Worm (Caenorhabditis elegans): ENCODE results near the gene clec-199.

The clec-199 gene

ce11 chrIV:17371469-17371868 is 19.8 kb downstream of the clec-199 start, which contains the start of gene C30H6.5:
Gene C30H6.5 (plus strand): TSS chrIV:17371769.
- TF ChIP-seq snpc-4 (tag; optimal IDR thresholded peaks at IDR 0.05) (no peak), lin-39 (tag; optimal IDR thresholded peaks at IDR 0.05) (no peak), elt-1 (tag; optimal IDR thresholded peaks at IDR 0.05) (no peak), skn-1 (tag; optimal IDR thresholded peaks at IDR 0.05) (no peak), elt-2 (tag; optimal IDR thresholded peaks at IDR 0.05) (no peak), ceh-82 (tag; optimal IDR thresholded peaks at IDR 0.05) (no peak), nhr-76 (tag; optimal IDR thresholded peaks at IDR 0.05) (no peak), nhr-43 (tag; optimal IDR thresholded peaks at IDR 0.05; ENCODE audit: poor library complexity, severe bottlenecking) (no peak), daf-12 (tag; optimal IDR thresholded peaks at IDR 0.05) (no peak)

- TF ChIP-seq ztf-4 (tag; optimal IDR thresholded peaks at IDR 0.05) = no peak
- peak; percentile 45 for TF ChIP-seq pqm-1 (tag; optimal IDR thresholded peaks at IDR 0.05)
- no peak for TF ChIP-seq nhr-77 (tag; optimal IDR thresholded peaks at IDR 0.05)
- peak; percentile 43 for TF ChIP-seq pha-4 (tag; optimal IDR thresholded peaks at IDR 0.05)
- TF ChIP-seq ceh-9 (tag; optimal IDR thresholded peaks at IDR 0.05) = no peak
Measured at ce11 chrIV:17376127-17376526, 24.4 kb downstream of the clec-199 start, which contains the start of gene haf-1. Gene haf-1 (plus strand): TSS chrIV:17376427.

- no peak for TF ChIP-seq mdl-1 (tag; optimal IDR thresholded peaks at IDR 0.05)
- peak; percentile 43 for TF ChIP-seq snpc-4 (tag; optimal IDR thresholded peaks at IDR 0.05)
- TF ChIP-seq hmg-11 (tag; optimal IDR thresholded peaks at IDR 0.05) = peak; percentile 24
- TF ChIP-seq ama-1 (optimal IDR thresholded peaks at IDR 0.05) = no peak
- TF ChIP-seq ceh-82 (tag; optimal IDR thresholded peaks at IDR 0.05) = no peak
- TF ChIP-seq lin-15B (tag; optimal IDR thresholded peaks at IDR 0.05) = peak; percentile 71
- TF ChIP-seq fkh-10 (GFP tag; optimal IDR thresholded peaks at IDR 0.05) = no peak
- peak; percentile 24 for TF ChIP-seq nfya-1 (tag; optimal IDR thresholded peaks at IDR 0.05; ENCODE audit: insufficient read depth)
- peak; percentile 94 for TF ChIP-seq pha-4 (tag; optimal IDR thresholded peaks at IDR 0.05)
- TF ChIP-seq nhr-28 (tag; optimal IDR thresholded peaks at IDR 0.05) = no peak
- no peak for TF ChIP-seq nhr-237 (tag; optimal IDR thresholded peaks at IDR 0.05)
- peak; percentile 8 for TF ChIP-seq elt-2 (tag; optimal IDR thresholded peaks at IDR 0.05)
Measured at ce11 chrIV:17380061-17380680, 28.5 kb downstream of the clec-199 start, which contains the start of the genes C30H6.9 and dlat-2. Gene C30H6.9 (minus strand): TSS chrIV:17380170. Gene dlat-2 (plus strand): TSS chrIV:17380626.

- TF ChIP-seq lsy-12 (tag; optimal IDR thresholded peaks at IDR 0.05) (no peak), unc-39 (tag; optimal IDR thresholded peaks at IDR 0.05) (no peak), nhr-67 (tag; optimal IDR thresholded peaks at IDR 0.05) (no peak), mdl-1 (tag; optimal IDR thresholded peaks at IDR 0.05) (no peak), skn-1 (tag; optimal IDR thresholded peaks at IDR 0.05) (no peak), ama-1 (optimal IDR thresholded peaks at IDR 0.05) (no peak), tbx-2 (tag; optimal IDR thresholded peaks at IDR 0.05) (no peak), daf-12 (tag; optimal IDR thresholded peaks at IDR 0.05) (no peak)
Measured at ce11 chrIV:17382029-17382428, 30.3 kb downstream of the clec-199 start, which contains the start of gene C30H6.8. Gene C30H6.8 (plus strand): TSS chrIV:17382329.

ce11 chrIV:17383046-17383445 is 31.4 kb downstream of the clec-199 start, which contains the start of gene C30H6.12:
Gene C30H6.12 (plus strand): TSS chrIV:17383346.
- no peak for TF ChIP-seq mdl-1 (tag; optimal IDR thresholded peaks at IDR 0.05)
- no peak for TF ChIP-seq aly-2 (tag; optimal IDR thresholded peaks at IDR 0.05)
- TF ChIP-seq pqm-1 (tag; optimal IDR thresholded peaks at IDR 0.05) = no peak
- no peak for TF ChIP-seq unc-39 (tag; optimal IDR thresholded peaks at IDR 0.05)
- TF ChIP-seq fkh-10 (GFP tag; optimal IDR thresholded peaks at IDR 0.05) = no peak
- TF ChIP-seq ztf-11 (tag; optimal IDR thresholded peaks at IDR 0.05) = no peak

ce11 chrIV:17387442-17387967 is 35.8 kb downstream of the clec-199 start, which contains the start of gene T02D1.8:
Gene T02D1.8 (minus strand): TSS chrIV:17387492.
- TF ChIP-seq fkh-10 (GFP tag; optimal IDR thresholded peaks at IDR 0.05) (no peak), ZK546.5 (tag; optimal IDR thresholded peaks at IDR 0.05) (no peak), snpc-4 (tag; optimal IDR thresholded peaks at IDR 0.05) (no peak), elt-2 (tag; optimal IDR thresholded peaks at IDR 0.05) (peak; percentile 67), skn-1 (tag; optimal IDR thresholded peaks at IDR 0.05) (no peak)
